Fruit fly (Drosophila melanogaster) whole organism, embryonic: ENCODE results near the gene CG1640.
A peak's percentile ranks its signal among the peaks of the same experiment; 100 is the strongest.

ENCODE experiments used
- Antp ChIP-seq: fragments of 200-800 bp; sonication (Bioruptor generic); optimal IDR thresholded peaks from 3 replicates; lab custom pipeline; 2016; ENCODE audit warnings: missing biosample characterization, missing genetic modification characterization
- Bgb ChIP-seq: fragments of 200-800 bp; sonication (Bioruptor generic); IDR thresholded peaks from 2 replicates; pipeline ENCODE4 v1.3.6; 2022; ENCODE audit warnings: missing biosample characterization, missing genetic modification characterization; ENCODE audit not compliant: partially characterized antibody
- CG10979 ChIP-seq: fragments of 200-800 bp; sonication (Bioruptor generic); optimal IDR thresholded peaks from 2 replicates; lab custom pipeline; 2018; ENCODE audit warnings: missing biosample characterization, mild to moderate bottlenecking, missing genetic modification characterization, moderate library complexity
- CG11398 ChIP-seq: fragments of 200-800 bp; sonication (Bioruptor generic); optimal IDR thresholded peaks from 2 replicates; lab custom pipeline; 2016; ENCODE audit warnings: missing biosample characterization, missing genetic modification characterization
- CG12071 ChIP-seq: fragments of 200-800 bp; sonication (Bioruptor generic); optimal IDR thresholded peaks from 3 replicates; lab custom pipeline; 2018; ENCODE audit warnings: missing biosample characterization, mild to moderate bottlenecking, missing genetic modification characterization
- CG13894 ChIP-seq: fragments of 200-800 bp; sonication (Bioruptor generic); optimal IDR thresholded peaks from 3 replicates; lab custom pipeline; 2018; ENCODE audit warnings: missing biosample characterization, mild to moderate bottlenecking, missing genetic modification characterization, moderate library complexity
- CG15601 ChIP-seq: fragments of 200-800 bp; sonication (Bioruptor generic); optimal IDR thresholded peaks from 3 replicates; lab custom pipeline; 2019; ENCODE audit warnings: missing biosample characterization, mild to moderate bottlenecking, missing genetic modification characterization, moderate library complexity
- CG31365 ChIP-seq: fragments of 200-800 bp; sonication (Bioruptor generic); optimal IDR thresholded peaks from 2 replicates; lab custom pipeline; 2018; ENCODE audit warnings: missing biosample characterization, mild to moderate bottlenecking, missing genetic modification characterization
- CG34422 ChIP-seq: fragments of 200-800 bp; sonication (Bioruptor generic); IDR thresholded peaks from 3 replicates; pipeline ENCODE4 v1.3.6; 2022; ENCODE audit warnings: missing biosample characterization, missing genetic modification characterization
- CG6683 ChIP-seq: fragments of 200-800 bp; sonication (Bioruptor generic); optimal IDR thresholded peaks from 2 replicates; lab custom pipeline; 2017; ENCODE audit warnings: missing biosample characterization, mild to moderate bottlenecking, missing genetic modification characterization, missing genetic modification reagents
- CHES-1-like ChIP-seq: fragments of 200-800 bp; sonication (Bioruptor generic); optimal IDR thresholded peaks from 2 replicates; lab custom pipeline; 2016; ENCODE audit warnings: missing biosample characterization, missing genetic modification characterization
- CoRest ChIP-seq: fragments of 200-800 bp; sonication (Bioruptor generic); optimal IDR thresholded peaks from 3 replicates; lab custom pipeline; 2018; ENCODE audit warnings: missing biosample characterization, mild to moderate bottlenecking, missing genetic modification characterization, moderate library complexity
- E2f2 ChIP-seq: fragments of 200-800 bp; sonication (Bioruptor generic); IDR thresholded peaks from 2 replicates; pipeline ENCODE4 v1.3.6; 2022; ENCODE audit warnings: missing biosample characterization, missing genetic modification characterization
- Gsc ChIP-seq: fragments of 200-800 bp; sonication (Bioruptor generic); IDR thresholded peaks from 2 replicates; pipeline ENCODE4 v1.3.6; 2022; ENCODE audit warnings: missing biosample characterization, missing genetic modification characterization
- HLHmδ ChIP-seq: fragments of 200-800 bp; sonication (Bioruptor generic); optimal IDR thresholded peaks from 2 replicates; lab custom pipeline; 2018; ENCODE audit warnings: missing biosample characterization, mild to moderate bottlenecking, missing genetic modification characterization, moderate library complexity
- Hmx ChIP-seq: fragments of 200-800 bp; sonication (Bioruptor generic); optimal IDR thresholded peaks from 2 replicates; lab custom pipeline; 2016; ENCODE audit warnings: missing biosample characterization, missing genetic modification characterization
- NC2β ChIP-seq: fragments of 200-800 bp; sonication (Bioruptor generic); optimal IDR thresholded peaks from 2 replicates; lab custom pipeline; 2016; ENCODE audit warnings: missing biosample characterization, missing genetic modification characterization
- Scr ChIP-seq: fragments of 200-800 bp; sonication (Bioruptor generic); IDR thresholded peaks from 2 replicates; pipeline ENCODE4 v1.3.6; 2022; ENCODE audit warnings: missing biosample characterization, missing genetic modification characterization; ENCODE audit not compliant: partially characterized antibody
- Vsx1 ChIP-seq: fragments of 200-800 bp; sonication (Bioruptor generic); optimal IDR thresholded peaks from 2 replicates; lab custom pipeline; 2017; ENCODE audit warnings: missing biosample characterization, mild to moderate bottlenecking, missing genetic modification characterization, missing genetic modification reagents
- crp ChIP-seq, 2 experiments: fragments of 200-800 bp; sonication (Bioruptor generic); optimal IDR thresholded peaks; 2 replicates in 1 of 2; 3 replicates in 1 of 2; lab custom pipeline; 2017; ENCODE audit warnings: missing biosample characterization in 2 of 2, missing genetic modification characterization in 2 of 2, mild to moderate bottlenecking in 1 of 2, moderate library complexity in 1 of 2
- cwo ChIP-seq: fragments of 200-800 bp; sonication (Bioruptor generic); optimal IDR thresholded peaks from 3 replicates; lab custom pipeline; 2017; ENCODE audit warnings: missing biosample characterization, missing genetic modification characterization, mild to moderate bottlenecking, moderate library complexity, missing genetic modification reagents
- dati ChIP-seq: fragments of 200-800 bp; sonication (Bioruptor generic); IDR thresholded peaks from 2 replicates; pipeline ENCODE4 v1.3.6; 2022; ENCODE audit warnings: missing biosample characterization, missing genetic modification characterization
- esg ChIP-seq: fragments of 200-800 bp; sonication (Bioruptor generic); conservative IDR thresholded peaks from 2 replicates; pipeline ENCODE4 v1.3.6; 2022; ENCODE audit warnings: missing biosample characterization, missing genetic modification characterization
- seq ChIP-seq: fragments of 200-800 bp; sonication (Bioruptor generic); IDR thresholded peaks from 2 replicates; pipeline ENCODE4 v1.3.6; 2022; ENCODE audit warnings: missing biosample characterization, missing genetic modification characterization
- tio ChIP-seq: fragments of 200-800 bp; sonication (Bioruptor generic); optimal IDR thresholded peaks from 2 replicates; lab custom pipeline; 2017; ENCODE audit warnings: missing biosample characterization, missing genetic modification characterization, inconsistent platforms
- tup ChIP-seq: fragments of 200-800 bp; sonication (Bioruptor generic); optimal IDR thresholded peaks from 2 replicates; lab custom pipeline; 2016; ENCODE audit warnings: missing biosample characterization, mild to moderate bottlenecking, missing genetic modification characterization, moderate library complexity
- z ChIP-seq: fragments of 200-800 bp; sonication (Bioruptor generic); IDR thresholded peaks from 3 replicates; pipeline ENCODE4 v1.3.6; 2022; ENCODE audit warnings: missing biosample characterization, missing genetic modification characterization
- zf30C ChIP-seq: fragments of 200-800 bp; sonication (Bioruptor generic); optimal IDR thresholded peaks from 3 replicates; lab custom pipeline; 2018; ENCODE audit warnings: missing biosample characterization, mild to moderate bottlenecking, missing genetic modification characterization

CG1640 gene

dm6 chrX:13421059-13421458, 50.7 kb downstream of the CG1640 start (continued):
- TF ChIP-seq CG31365 (tag; lab: Kevin White, UChicago) (peak; percentile 99), CG34422 (no peak), CG13894 (tag; lab: Kevin White, UChicago) (no peak), CG10979 (no peak), zf30C (no peak), CoRest (tag; lab: Kevin White, UChicago) (peak; percentile 31), HLHmδ (GFP tag; lab: Kevin White, UChicago) (no peak), seq (GFP tag; lab: Robert Waterston, UW) (no peak), CG11398 (GFP tag; lab: Kevin White, UChicago) (no peak), tio (no peak), Scr (GFP tag; lab: Robert Waterston, UW) (no peak), CG15601 (tag; lab: Kevin White, UChicago) (no peak), dati (GFP tag; lab: Robert Waterston, UW) (no peak), Antp (GFP tag; lab: Kevin White, UChicago) (no peak), Hmx (GFP tag; lab: Kevin White, UChicago) (no peak), Vsx1 (no peak), cwo (no peak), tup (GFP tag; lab: Kevin White, UChicago) (no peak), NC2β (GFP tag; lab: Kevin White, UChicago) (no peak), z (GFP tag; lab: Robert Waterston, UW) (no peak), E2f2 (GFP tag; lab: Robert Waterston, UW) (peak; percentile 92), CG6683 (GFP tag; lab: Kevin White, UChicago) (no peak), esg (GFP tag; lab: Robert Waterston, UW) (no peak), Gsc (GFP tag; lab: Robert Waterston, UW) (no peak), crp (GFP tag; optimal IDR thresholded peaks at IDR 0.05; lab: Kevin White, UChicago) (no peak), Bgb (peak; percentile 17; the same call in 1 of the 2 replicates), CHES-1-like (GFP tag; lab: Kevin White, UChicago) (no peak), CG12071 (GFP tag; lab: Kevin White, UChicago) (no peak)
